Fruit fly (Drosophila melanogaster): Measurements from ENCODE around the gene CG15824.

Gene CG15824

DNA sequence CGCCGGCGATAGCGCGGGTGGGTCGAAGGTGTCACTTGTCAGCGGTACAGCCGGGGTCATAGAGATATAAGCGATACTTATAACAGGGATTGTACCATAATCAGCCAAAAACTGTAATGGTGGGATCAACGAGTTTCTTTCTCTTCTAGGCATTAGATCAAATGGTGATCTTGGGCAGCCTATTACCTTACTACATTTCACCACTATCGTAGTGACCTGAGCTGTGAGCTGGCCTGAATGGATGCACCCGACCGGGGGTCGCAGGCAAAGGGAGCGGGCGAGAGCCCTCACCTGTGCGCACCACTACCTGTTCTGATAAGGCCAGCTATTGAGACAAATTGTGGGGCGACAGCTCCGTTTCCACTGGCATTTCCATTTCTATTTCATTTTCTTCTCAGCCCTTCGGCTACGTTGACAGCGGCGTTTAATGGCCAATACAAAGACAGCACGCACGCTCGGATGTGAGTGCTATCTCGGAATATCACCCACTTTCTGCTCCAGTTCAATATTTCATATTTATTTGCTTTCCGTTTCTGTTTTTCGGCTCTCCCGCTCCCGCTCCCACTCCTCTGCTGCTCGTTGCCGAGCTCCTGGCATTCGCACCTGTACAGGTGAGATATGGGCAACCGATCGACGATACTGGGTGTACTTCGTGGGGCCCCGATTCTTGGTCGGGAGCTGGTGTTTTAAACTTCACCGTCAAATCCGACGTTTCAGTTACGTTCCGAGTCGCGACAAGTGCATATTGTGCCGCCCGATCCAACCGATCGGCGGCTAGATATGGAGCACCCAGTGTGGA is 28.1 kb downstream of the CG15824 start (continued):
- TF ChIP-seq ara (GFP tag; IDR thresholded peaks at IDR 0.05) (peak; percentile 93), corto (GFP tag; optimal IDR thresholded peaks at IDR 0.05) (no peak), shn (GFP tag; optimal IDR thresholded peaks at IDR 0.05) (peak; percentile 47), jigr1 (GFP tag; IDR thresholded peaks at IDR 0.05) (peak; percentile 81; the same call in 2 of the 3 replicates), sr (GFP tag; IDR thresholded peaks at IDR 0.05) (peak; percentile 66; the same call in 2 of the 3 replicates), ato (GFP tag; IDR thresholded peaks at IDR 0.05; ENCODE audit: partially characterized antibody) (no peak), Xrp1 (GFP tag; IDR thresholded peaks at IDR 0.05) (peak; percentile 93), disco-r (GFP tag; optimal IDR thresholded peaks at IDR 0.05) (peak; percentile 5), CG10431 (GFP tag; optimal IDR thresholded peaks at IDR 0.05) (no peak), Ets65A (GFP tag) (peak; percentile 97), CG8281 (tag; optimal IDR thresholded peaks at IDR 0.05) (peak; percentile 48), CG16863 (GFP tag; optimal IDR thresholded peaks at IDR 0.05) (peak; percentile 84), Fer3 (tag; optimal IDR thresholded peaks at IDR 0.05) (peak; percentile 67), Mad (GFP tag; optimal IDR thresholded peaks at IDR 0.05) (peak; percentile 36), unpg (GFP tag; optimal IDR thresholded peaks at IDR 0.05) (peak; percentile 80), CG9797 (GFP tag; optimal IDR thresholded peaks at IDR 0.05) (peak; percentile 6), CG11560 (tag; IDR thresholded peaks at IDR 0.05) (peak; percentile 63; the same call in 1 of the 3 replicates), CG31441 (GFP tag; IDR thresholded peaks at IDR 0.05) (peak; percentile 65), zen (tag; optimal IDR thresholded peaks at IDR 0.05) (peak; percentile 63), wdn (GFP tag; IDR thresholded peaks at IDR 0.05) (peak; percentile 77), Bdp1 (GFP tag; optimal IDR thresholded peaks at IDR 0.05) (peak; percentile 50), prd (optimal IDR thresholded peaks at IDR 0.05) (no peak), prd (GFP tag; IDR thresholded peaks at IDR 0.05) (peak; percentile 89), onecut (GFP tag; IDR thresholded peaks at IDR 0.05) (peak; percentile 69), CG8290 (GFP tag; optimal IDR thresholded peaks at IDR 0.05) (no peak), CG8290 (tag; optimal IDR thresholded peaks at IDR 0.05) (peak in 1 of 2 experiments; percentile 89), Med (GFP tag) (peak; percentile 96), CG5245 (GFP tag; optimal IDR thresholded peaks at IDR 0.05) (peak; percentile 74), lov (optimal IDR thresholded peaks at IDR 0.05) (no peak), lov (GFP tag; IDR thresholded peaks at IDR 0.05) (peak; percentile 81), CG3281 (GFP tag; optimal IDR thresholded peaks at IDR 0.05) (peak; percentile 59), Antp (GFP tag; optimal IDR thresholded peaks at IDR 0.05) (peak; percentile 85), peb (GFP tag; IDR thresholded peaks at IDR 0.05) (peak; percentile 83), CG33213 (GFP tag; optimal IDR thresholded peaks at IDR 0.05) (peak; percentile 53), Oaz (GFP tag; IDR thresholded peaks at IDR 0.05) (no peak), CG4820 (GFP tag; optimal IDR thresholded peaks at IDR 0.05) (peak; percentile 78), Max (GFP tag; optimal IDR thresholded peaks at IDR 0.05) (peak; percentile 65), maf-S (GFP tag; optimal IDR thresholded peaks at IDR 0.05) (peak; percentile 21), CG8359 (GFP tag; optimal IDR thresholded peaks at IDR 0.05; ENCODE audit: borderline replicate concordance) (no peak), CG4424 (GFP tag; optimal IDR thresholded peaks at IDR 0.05) (peak; percentile 76), ranshi (GFP tag; IDR thresholded peaks at IDR 0.05) (peak; percentile 84), sd (tag; optimal IDR thresholded peaks at IDR 0.05) (peak; percentile 21), CG2120 (GFP tag; optimal IDR thresholded peaks at IDR 0.05) (peak; percentile 65), sqz (GFP tag; optimal IDR thresholded peaks at IDR 0.05) (peak; percentile 36), PHDP (tag; optimal IDR thresholded peaks at IDR 0.05) (peak; percentile 53), CG17385 (GFP tag; optimal IDR thresholded peaks at IDR 0.05) (peak; percentile 67), mam (GFP tag; optimal IDR thresholded peaks at IDR 0.05) (peak; percentile 59), Spps (tag; optimal IDR thresholded peaks at IDR 0.05) (peak; percentile 49), Dp (GFP tag; optimal IDR thresholded peaks at IDR 0.05) (no peak), cad (GFP tag; optimal IDR thresholded peaks at IDR 0.05) (no peak), caup (GFP tag; optimal IDR thresholded peaks at IDR 0.05; ENCODE audit: severe bottlenecking) (peak; percentile 34)
